Fruit fly (Drosophila melanogaster): ENCODE measurements around the gene CG14455.

dm6 chr3L:22646863-22647262 is 40.0 kb downstream of the CG14455 start, which contains the start of gene CG33768:
- no peak for TF ChIP-seq psq (optimal IDR thresholded peaks at IDR 0.05)
- no peak for TF ChIP-seq h (optimal IDR thresholded peaks at IDR 0.05)

Measured in Kc167 (cell line).